Fruit fly (Drosophila melanogaster) whole organism, embryonic: ENCODE data around the gene CG4957.

ENCODE experiments used
- C15 ChIP-seq: fragments of 200-800 bp; sonication (Bioruptor generic); IDR thresholded peaks from 3 replicates; pipeline ENCODE4 v1.3.6; 2022; ENCODE audit warnings: missing biosample characterization, missing genetic modification characterization
- CG10209 ChIP-seq: fragments of 200-800 bp; sonication (Bioruptor generic); optimal IDR thresholded peaks from 3 replicates; lab custom pipeline; 2017; ENCODE audit warnings: missing biosample characterization, mild to moderate bottlenecking, missing genetic modification characterization, missing genetic modification reagents
- CG1024 ChIP-seq: fragments of 200-800 bp; sonication (Bioruptor generic); IDR thresholded peaks from 2 replicates; pipeline ENCODE4 v1.3.6; 2022; ENCODE audit warnings: missing biosample characterization, missing genetic modification characterization
- CG10431 ChIP-seq: fragments of 200-800 bp; sonication (Bioruptor generic); optimal IDR thresholded peaks from 3 replicates; lab custom pipeline; 2018; ENCODE audit warnings: missing biosample characterization, mild to moderate bottlenecking, missing genetic modification characterization
- CG11504 ChIP-seq: fragments of 200-800 bp; sonication (Bioruptor generic); optimal IDR thresholded peaks from 3 replicates; lab custom pipeline; 2019; ENCODE audit warnings: missing biosample characterization, mild to moderate bottlenecking, missing genetic modification characterization, moderate library complexity
- CG12071 ChIP-seq: fragments of 200-800 bp; sonication (Bioruptor generic); optimal IDR thresholded peaks from 3 replicates; lab custom pipeline; 2018; ENCODE audit warnings: missing biosample characterization, mild to moderate bottlenecking, missing genetic modification characterization
- CG13424 ChIP-seq: fragments of 200-800 bp; sonication (Bioruptor generic); optimal IDR thresholded peaks from 2 replicates; lab custom pipeline; 2019; ENCODE audit warnings: missing biosample characterization, mild to moderate bottlenecking, missing genetic modification characterization, moderate library complexity
- CG13894 ChIP-seq: fragments of 200-800 bp; sonication (Bioruptor generic); optimal IDR thresholded peaks from 3 replicates; lab custom pipeline; 2018; ENCODE audit warnings: missing biosample characterization, mild to moderate bottlenecking, missing genetic modification characterization, moderate library complexity
- CG14710 ChIP-seq: fragments of 200-800 bp; sonication (Bioruptor generic); optimal IDR thresholded peaks from 3 replicates; lab custom pipeline; 2019; ENCODE audit warnings: missing biosample characterization, mild to moderate bottlenecking, missing genetic modification characterization, moderate library complexity
- CG15514 ChIP-seq: fragments of 200-800 bp; sonication (Bioruptor generic); optimal IDR thresholded peaks from 3 replicates; lab custom pipeline; 2017; ENCODE audit warnings: missing biosample characterization, missing genetic modification characterization, mild to moderate bottlenecking, moderate library complexity, missing genetic modification reagents
- CG16779 ChIP-seq: fragments of 200-800 bp; sonication (Bioruptor generic); IDR thresholded peaks from 2 replicates; pipeline ENCODE4 v1.3.6; 2022; ENCODE audit warnings: missing biosample characterization, missing genetic modification characterization
- CG17328 ChIP-seq: fragments of 200-800 bp; sonication (Bioruptor generic); IDR thresholded peaks from 2 replicates; pipeline ENCODE4 v1.3.6; 2022; ENCODE audit warnings: missing biosample characterization, missing genetic modification characterization
- CG1792 ChIP-seq: fragments of 200-800 bp; sonication (Bioruptor generic); optimal IDR thresholded peaks from 2 replicates; lab custom pipeline; 2016; ENCODE audit warnings: missing biosample characterization, missing genetic modification characterization
- CG32767 ChIP-seq: fragments of 200-800 bp; sonication (Bioruptor generic); IDR thresholded peaks from 2 replicates; pipeline ENCODE4 v1.3.6; 2022; ENCODE audit warnings: missing biosample characterization, missing genetic modification characterization
- CG34376 ChIP-seq: fragments of 200-800 bp; sonication (Bioruptor generic); optimal IDR thresholded peaks from 2 replicates; lab custom pipeline; 2018; ENCODE audit warnings: missing biosample characterization, mild to moderate bottlenecking, missing genetic modification characterization
- CG4328 ChIP-seq: fragments of 200-800 bp; sonication (Bioruptor generic); optimal IDR thresholded peaks from 3 replicates; lab custom pipeline; 2017; ENCODE audit warnings: missing biosample characterization, missing genetic modification reagents, missing genetic modification characterization
- CG5245 ChIP-seq: fragments of 200-800 bp; sonication (Bioruptor generic); optimal IDR thresholded peaks from 3 replicates; lab custom pipeline; 2016; ENCODE audit warnings: missing biosample characterization, missing genetic modification characterization
- CG6272 ChIP-seq: fragments of 200-800 bp; sonication (Bioruptor generic); IDR thresholded peaks from 2 replicates; pipeline ENCODE4 v1.3.6; 2022; ENCODE audit warnings: missing biosample characterization, missing genetic modification characterization
- CG8281 ChIP-seq: fragments of 200-800 bp; sonication (Bioruptor generic); optimal IDR thresholded peaks from 2 replicates; lab custom pipeline; 2018; ENCODE audit warnings: missing biosample characterization, mild to moderate bottlenecking, missing genetic modification characterization, moderate library complexity
- CG8359 ChIP-seq: fragments of 200-800 bp; sonication (Bioruptor generic); optimal IDR thresholded peaks from 2 replicates; lab custom pipeline; 2017; ENCODE audit warnings: missing biosample characterization, mild to moderate bottlenecking, missing genetic modification characterization, borderline replicate concordance
- CG9215 ChIP-seq: fragments of 200-800 bp; sonication (Bioruptor generic); IDR thresholded peaks from 2 replicates; pipeline ENCODE4 v1.3.6; 2022; ENCODE audit warnings: missing biosample characterization, missing genetic modification characterization
- CG9876 ChIP-seq: fragments of 200-800 bp; sonication (Bioruptor generic); optimal IDR thresholded peaks from 2 replicates; lab custom pipeline; 2016; ENCODE audit warnings: missing biosample characterization, missing genetic modification characterization
- Chrac-16 ChIP-seq: fragments of 200-800 bp; sonication (Bioruptor generic); optimal IDR thresholded peaks from 3 replicates; lab custom pipeline; 2016; ENCODE audit warnings: missing biosample characterization, missing genetic modification characterization
- D ChIP-seq, 2 experiments: fragments of 200-800 bp in 1 of 2; fragments of >200 bp in 1 of 2; sonication (Bioruptor generic) in 1 of 2; optimal IDR thresholded peaks; 2 replicates in 1 of 2; 3 replicates in 1 of 2; lab custom pipeline; 2017; ENCODE audit warnings: mild to moderate bottlenecking in 1 of 2, missing biosample characterization in 1 of 2, missing genetic modification characterization in 1 of 2, missing genetic modification reagents in 1 of 2
- D19B ChIP-seq: fragments of 200-800 bp; sonication (Bioruptor generic); optimal IDR thresholded peaks from 2 replicates; lab custom pipeline; 2017; ENCODE audit warnings: missing biosample characterization, mild to moderate bottlenecking, missing genetic modification characterization
- Dp ChIP-seq: fragments of 200-800 bp; sonication (Bioruptor generic); optimal IDR thresholded peaks from 2 replicates; lab custom pipeline; 2018; ENCODE audit warnings: missing biosample characterization, mild to moderate bottlenecking, missing genetic modification characterization, moderate library complexity
- Fer1 ChIP-seq: fragments of 200-800 bp; sonication (Bioruptor generic); optimal IDR thresholded peaks from 2 replicates; lab custom pipeline; 2017; ENCODE audit warnings: missing biosample characterization, mild to moderate bottlenecking, missing genetic modification characterization
- GATAe ChIP-seq: fragments of 200-800 bp; sonication (Bioruptor generic); conservative IDR thresholded peaks from 2 replicates; pipeline ENCODE4 v1.3.6; 2022; ENCODE audit warnings: missing biosample characterization, missing genetic modification characterization
- HHEX ChIP-seq: fragments of 200-800 bp; sonication (Bioruptor generic); optimal IDR thresholded peaks from 3 replicates; lab custom pipeline; 2017; ENCODE audit warnings: missing biosample characterization, mild to moderate bottlenecking, missing genetic modification characterization, missing genetic modification reagents
- HmgZ ChIP-seq: fragments of 200-800 bp; sonication (Bioruptor generic); optimal IDR thresholded peaks from 2 replicates; lab custom pipeline; 2018; ENCODE audit warnings: missing biosample characterization, mild to moderate bottlenecking, missing genetic modification characterization
- Hr51 ChIP-seq, 2 experiments: fragments of 200-800 bp; sonication (Bioruptor generic); optimal IDR thresholded peaks; 2 replicates in 1 of 2; 3 replicates in 1 of 2; lab custom pipeline; 2016 to 2018; ENCODE audit warnings: missing biosample characterization in 2 of 2, missing genetic modification characterization in 2 of 2, mild to moderate bottlenecking in 1 of 2, moderate library complexity in 1 of 2
- Lpt ChIP-seq: fragments of >200 bp; optimal IDR thresholded peaks from 2 replicates; lab custom pipeline; 2018; ENCODE audit warnings: missing biosample characterization, missing genetic modification characterization
- Max ChIP-seq: fragments of 200-800 bp; sonication (Bioruptor generic); optimal IDR thresholded peaks from 2 replicates; lab custom pipeline; 2016; ENCODE audit warnings: missing biosample characterization, mild to moderate bottlenecking, missing genetic modification characterization
- Nf-YA ChIP-seq: fragments of 200-800 bp; sonication (Bioruptor generic); IDR thresholded peaks from 2 replicates; pipeline ENCODE4 v1.3.6; 2022; ENCODE audit warnings: missing biosample characterization, missing genetic modification characterization
- Optix ChIP-seq: fragments of 200-800 bp; sonication (Bioruptor generic); IDR thresholded peaks from 3 replicates; pipeline ENCODE4 v1.3.6; 2022; ENCODE audit warnings: missing biosample characterization, missing genetic modification characterization
- ase ChIP-seq: fragments of 200-800 bp; sonication (Bioruptor generic); IDR thresholded peaks from 3 replicates; pipeline ENCODE4 v1.3.6; 2022; ENCODE audit warnings: missing biosample characterization, missing genetic modification characterization
- chn ChIP-seq: fragments of 200-800 bp; sonication (Bioruptor generic); optimal IDR thresholded peaks from 2 replicates; lab custom pipeline; 2016; ENCODE audit warnings: missing biosample characterization, missing genetic modification characterization
- cwo ChIP-seq: fragments of 200-800 bp; sonication (Bioruptor generic); optimal IDR thresholded peaks from 3 replicates; lab custom pipeline; 2017; ENCODE audit warnings: missing biosample characterization, missing genetic modification characterization, mild to moderate bottlenecking, moderate library complexity, missing genetic modification reagents
- dysf ChIP-seq: fragments of 200-800 bp; sonication (Bioruptor generic); IDR thresholded peaks from 3 replicates; pipeline ENCODE4 v1.3.6; 2022; ENCODE audit warnings: missing biosample characterization, missing genetic modification characterization
- gsb-n ChIP-seq: fragments of 200-800 bp; sonication (Bioruptor generic); optimal IDR thresholded peaks from 3 replicates; lab custom pipeline; 2018; ENCODE audit warnings: missing biosample characterization, mild to moderate bottlenecking, missing genetic modification characterization
- inv ChIP-seq: fragments of 200-800 bp; sonication (Bioruptor generic); IDR thresholded peaks from 2 replicates; pipeline ENCODE4 v1.3.6; 2022; ENCODE audit warnings: missing biosample characterization, missing genetic modification characterization; ENCODE audit not compliant: partially characterized antibody
- jumu ChIP-seq: fragments of 200-800 bp; sonication (Bioruptor generic); optimal IDR thresholded peaks from 3 replicates; lab custom pipeline; 2016; ENCODE audit warnings: missing biosample characterization, missing genetic modification characterization
- nom ChIP-seq: fragments of 200-800 bp; sonication (Bioruptor generic); optimal IDR thresholded peaks from 2 replicates; lab custom pipeline; 2017; ENCODE audit warnings: missing biosample characterization, missing genetic modification characterization, mild to moderate bottlenecking, moderate library complexity, missing genetic modification reagents
- onecut ChIP-seq: fragments of 200-800 bp; sonication (Bioruptor generic); IDR thresholded peaks from 2 replicates; pipeline ENCODE4 v1.3.6; 2022; ENCODE audit warnings: missing biosample characterization, missing genetic modification characterization
- pan ChIP-seq, 4 experiments: fragments of >200 bp in 3 of 4; fragments of 200-800 bp in 1 of 4; sonication (Bioruptor generic) in 1 of 4; optimal IDR thresholded peaks in 3 of 4; IDR thresholded peaks in 1 of 4; 2 replicates each; pipeline versions ENCODE4 v1.3.6 to Lab custom; 2017 to 2022; ENCODE audit warnings: missing biosample characterization in 2 of 4, missing genetic modification characterization in 2 of 4, mixed read lengths in 1 of 4
- pita ChIP-seq: fragments of 200-800 bp; sonication (Bioruptor generic); optimal IDR thresholded peaks from 2 replicates; lab custom pipeline; 2017; ENCODE audit warnings: missing biosample characterization, mild to moderate bottlenecking, missing genetic modification characterization
- slbo ChIP-seq: fragments of 200-800 bp; sonication (Bioruptor generic); IDR thresholded peaks from 2 replicates; pipeline ENCODE4 v1.3.6; 2022; ENCODE audit warnings: missing biosample characterization, missing genetic modification characterization
- tap ChIP-seq: fragments of 200-800 bp; optimal IDR thresholded peaks from 3 replicates; lab custom pipeline; 2019; ENCODE audit warnings: missing biosample characterization, mild to moderate bottlenecking, missing genetic modification characterization, moderate library complexity
- usp ChIP-seq: fragments of >200 bp; optimal IDR thresholded peaks from 2 replicates; lab custom pipeline; 2017; ENCODE audit warnings: missing biosample characterization, missing genetic modification characterization

The CG4957 gene

DNA sequence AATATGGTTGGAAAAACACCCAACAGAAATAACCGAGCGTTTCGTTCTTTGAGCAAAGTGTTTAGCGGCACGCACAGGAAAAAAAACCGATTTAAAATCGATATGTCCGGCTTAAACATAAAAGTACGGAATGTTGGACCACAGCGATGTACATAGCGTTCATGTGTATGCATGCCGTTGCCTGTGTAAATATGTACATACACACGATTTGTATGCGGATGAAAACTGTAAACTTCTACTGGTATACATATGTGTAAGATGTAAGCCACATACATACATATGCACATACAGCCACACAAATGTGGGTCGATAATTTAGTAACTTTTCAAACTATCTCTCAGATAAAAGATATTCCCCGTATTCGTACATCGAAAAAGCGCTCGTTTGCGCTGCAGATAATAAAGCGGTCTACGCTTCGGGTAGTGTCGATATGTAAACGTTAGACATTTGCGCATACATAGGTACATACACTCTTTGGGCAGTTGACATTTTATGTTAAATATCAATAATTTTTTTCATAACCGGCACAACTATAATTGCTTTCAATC, 18.9 kb upstream of the CG4957 start (continued):
- peak; percentile 69; the same call in 1 of the 2 replicates for TF ChIP-seq CG32767
- TF ChIP-seq CG11504 = no peak
- TF ChIP-seq GATAe (GFP tag; lab: Robert Waterston, UW) = no peak
- no peak for TF ChIP-seq D (optimal IDR thresholded peaks at IDR 0.05; lab: Kevin White, UChicago)
- peak; percentile 57 for TF ChIP-seq D (GFP tag; optimal IDR thresholded peaks at IDR 0.05; lab: Kevin White, UChicago)
- no peak for TF ChIP-seq C15 (GFP tag; lab: Robert Waterston, UW)
- TF ChIP-seq CG13424 (tag; lab: Kevin White, UChicago) = peak; percentile 34
- no peak for TF ChIP-seq CG8281 (tag; lab: Kevin White, UChicago)
- no peak for TF ChIP-seq ase (GFP tag; lab: Robert Waterston, UW)
- no peak for TF ChIP-seq Nf-YA (GFP tag; lab: Robert Waterston, UW)
- TF ChIP-seq Fer1 (GFP tag; lab: Kevin White, UChicago) = peak; percentile 49
- no peak for TF ChIP-seq CG15514 (GFP tag; lab: Kevin White, UChicago)
- TF ChIP-seq CG10431 (GFP tag; lab: Kevin White, UChicago) = peak; percentile 19
- no peak for TF ChIP-seq tap (tag; lab: Kevin White, UChicago)
- TF ChIP-seq CG13894 (tag; lab: Kevin White, UChicago) = no peak
- no peak for TF ChIP-seq Chrac-16 (GFP tag; lab: Kevin White, UChicago)
- TF ChIP-seq Hr51 (GFP tag; optimal IDR thresholded peaks at IDR 0.05; lab: Kevin White, UChicago) = no peak
- TF ChIP-seq Dp (GFP tag; lab: Kevin White, UChicago) = no peak
- no peak for TF ChIP-seq CG9215 (GFP tag; lab: Robert Waterston, UW)
- no peak for TF ChIP-seq cwo (GFP tag; lab: Kevin White, UChicago)
- TF ChIP-seq CG10209 (GFP tag; lab: Kevin White, UChicago) = no peak
- TF ChIP-seq Optix = no peak
- TF ChIP-seq CG1024 (GFP tag; lab: Robert Waterston, UW) = peak; percentile 61; the same call in 1 of the 2 replicates
- no peak for TF ChIP-seq pita (GFP tag; lab: Kevin White, UChicago)
- TF ChIP-seq chn (GFP tag; lab: Kevin White, UChicago) = no peak
- TF ChIP-seq slbo (GFP tag; lab: Robert Waterston, UW) = no peak
- TF ChIP-seq HHEX (GFP tag; lab: Kevin White, UChicago) = no peak
- no peak for TF ChIP-seq inv (GFP tag; lab: Robert Waterston, UW)
- no peak for TF ChIP-seq Max (GFP tag; lab: Kevin White, UChicago)
- no peak for TF ChIP-seq CG9876
- TF ChIP-seq dysf (GFP tag; lab: Robert Waterston, UW) = no peak
- no peak for TF ChIP-seq D19B (GFP tag; lab: Kevin White, UChicago)
- no peak for TF ChIP-seq nom (GFP tag; lab: Kevin White, UChicago)
- TF ChIP-seq CG17328 (GFP tag; lab: Robert Waterston, UW) = no peak
- TF ChIP-seq jumu (GFP tag; lab: Kevin White, UChicago) = no peak
- TF ChIP-seq CG14710 = peak; percentile 50
- peak; percentile 80 for TF ChIP-seq CG34376 (GFP tag; lab: Kevin White, UChicago)
- peak; percentile 0 for TF ChIP-seq HmgZ
- TF ChIP-seq CG5245 (GFP tag; lab: Kevin White, UChicago) = no peak
- TF ChIP-seq CG12071 (GFP tag; lab: Kevin White, UChicago) = no peak
- TF ChIP-seq pan (optimal IDR thresholded peaks at IDR 0.05; lab: Kevin White, UChicago) = no peak
- no peak for TF ChIP-seq pan (GFP tag; optimal IDR thresholded peaks at IDR 0.05 in 1 of 2, IDR thresholded peaks at IDR 0.05 in 1 of 2)
- TF ChIP-seq CG16779 = no peak
- peak; percentile 80 for TF ChIP-seq onecut (GFP tag; lab: Robert Waterston, UW)
- TF ChIP-seq CG4328 (GFP tag; lab: Kevin White, UChicago) = peak; percentile 68
- TF ChIP-seq CG6272 (GFP tag; lab: Robert Waterston, UW) = no peak
- TF ChIP-seq Lpt (GFP tag; lab: Kevin White, UChicago) = no peak
- TF ChIP-seq usp (GFP tag; lab: Kevin White, UChicago) = no peak
- no peak for TF ChIP-seq CG1792 (GFP tag; lab: Kevin White, UChicago)
- TF ChIP-seq CG8359 (GFP tag; lab: Kevin White, UChicago) = no peak
- no peak for TF ChIP-seq gsb-n
